Worm (Caenorhabditis elegans) whole organism, late embryonic: ENCODE data around the gene rab-39.

Source experiments
- T23F11.4 ChIP-seq: fragments of 200-800 bp; sonication (Bioruptor generic); optimal IDR thresholded peaks from 2 replicates; lab custom pipeline; 2018; ENCODE audit warnings: mild to moderate bottlenecking, missing genetic modification characterization, missing compliant biosample characterization
- ama-1 ChIP-seq: fragments of 150-350 bp; optimal IDR thresholded peaks from 2 replicates; lab custom pipeline; 2014
- ceh-30 ChIP-seq: fragments of 150-350 bp; optimal IDR thresholded peaks from 2 replicates; lab custom pipeline; 2014; ENCODE audit warnings: missing biosample characterization, missing genetic modification characterization
- dmd-4 ChIP-seq: sonication (generic microtip); optimal IDR thresholded peaks from 2 replicates; lab custom pipeline; 2016; ENCODE audit warnings: borderline replicate concordance, missing genetic modification characterization, missing compliant biosample characterization
- lim-6 ChIP-seq: sonication (generic microtip); optimal IDR thresholded peaks from 2 replicates; lab custom pipeline; 2016; ENCODE audit warnings: missing genetic modification characterization, missing compliant biosample characterization
- pag-3 ChIP-seq: sonication (generic microtip); optimal IDR thresholded peaks from 2 replicates; lab custom pipeline; 2016; ENCODE audit warnings: missing compliant biosample characterization, missing genetic modification characterization, borderline replicate concordance
- pat-9 ChIP-seq: fragments of 200-800 bp; sonication (Bioruptor generic); optimal IDR thresholded peaks from 2 replicates; lab custom pipeline; 2018; ENCODE audit warnings: mild to moderate bottlenecking, missing genetic modification characterization, moderate library complexity, missing compliant biosample characterization
- pros-1 ChIP-seq: fragments of 150-350 bp; optimal IDR thresholded peaks from 2 replicates; lab custom pipeline; 2014; ENCODE audit warnings: missing biosample characterization, missing genetic modification reagents, missing genetic modification characterization
- rnt-1 ChIP-seq: sonication (generic microtip); optimal IDR thresholded peaks from 2 replicates; lab custom pipeline; 2016; ENCODE audit warnings: missing genetic modification characterization, missing compliant biosample characterization
- unc-55 ChIP-seq: sonication (generic microtip); optimal IDR thresholded peaks from 2 replicates; lab custom pipeline; 2017; ENCODE audit warnings: missing biosample characterization, missing genetic modification reagents, missing genetic modification characterization

DNA sequence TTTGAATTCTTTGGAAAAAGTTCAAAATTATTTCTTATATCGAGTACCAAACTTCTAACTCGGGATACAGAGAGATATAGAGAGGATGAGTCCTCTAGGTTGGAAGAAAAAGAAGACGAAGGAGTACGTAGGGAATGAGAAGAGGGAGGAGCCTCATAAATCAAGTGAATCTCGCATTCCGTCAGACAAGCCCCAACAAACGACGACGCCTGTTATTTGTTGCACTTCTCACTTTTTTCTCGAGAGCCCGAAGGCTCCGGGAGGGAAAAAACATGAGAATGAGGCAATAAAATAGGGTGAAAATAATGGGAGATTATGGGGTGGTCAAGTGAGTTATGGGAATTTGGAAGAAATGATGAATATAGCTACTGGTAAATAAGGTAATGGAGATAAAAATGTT is 23.0 kb downstream of the rab-39 start:
- no peak for TF ChIP-seq rnt-1 (tag; lab: Kevin White, UChicago)
- no peak for TF ChIP-seq lim-6 (tag; lab: Kevin White, UChicago)
- no peak for TF ChIP-seq dmd-4 (tag; lab: Kevin White, UChicago)
- TF ChIP-seq ceh-30: no peak
- no peak for TF ChIP-seq pag-3 (tag; lab: Kevin White, UChicago)
- peak; percentile 45 for TF ChIP-seq unc-55
- no peak for TF ChIP-seq T23F11.4 (GFP tag; lab: Kevin White, UChicago)
- TF ChIP-seq ama-1 (lab: Kevin White, UChicago): no peak
- no peak for TF ChIP-seq pros-1 (tag; lab: Kevin White, UChicago)
- no peak for TF ChIP-seq pat-9 (tag; lab: Kevin White, UChicago)
